Fruit fly (Drosophila melanogaster) whole organism, prepupa: ENCODE data around the gene Mur2B.

Experiments used
- Blimp-1 ChIP-seq: fragments of 200-800 bp; sonication (Bioruptor generic); optimal IDR thresholded peaks from 3 replicates; lab custom pipeline; 2017; ENCODE audit warnings: missing biosample characterization, missing genetic modification characterization, mild to moderate bottlenecking, moderate library complexity, missing genetic modification reagents
- CG10631 ChIP-seq: fragments of 200-800 bp; sonication (Bioruptor generic); optimal IDR thresholded peaks from 2 replicates; lab custom pipeline; 2016; ENCODE audit warnings: missing biosample characterization, missing genetic modification characterization
- CG16779 ChIP-seq: fragments of 200-800 bp; sonication (Bioruptor generic); optimal IDR thresholded peaks from 3 replicates; lab custom pipeline; 2017; ENCODE audit warnings: missing biosample characterization, mild to moderate bottlenecking, missing genetic modification characterization
- CG3919 ChIP-seq: fragments of 200-800 bp; sonication (Bioruptor generic); optimal IDR thresholded peaks from 3 replicates; lab custom pipeline; 2016; ENCODE audit warnings: missing biosample characterization, missing genetic modification characterization
- CG7368 ChIP-seq: fragments of 200-800 bp; sonication (Bioruptor generic); optimal IDR thresholded peaks from 3 replicates; lab custom pipeline; 2016; ENCODE audit warnings: missing biosample characterization, missing genetic modification characterization
- CG8119 ChIP-seq: fragments of 200-800 bp; sonication (Bioruptor generic); IDR thresholded peaks from 3 replicates; pipeline ENCODE4 v1.3.6; 2022; ENCODE audit warnings: missing biosample characterization, missing genetic modification characterization
- Hr38 ChIP-seq: sonication (Bioruptor generic); optimal IDR thresholded peaks from 2 replicates; lab custom pipeline; 2016; ENCODE audit warnings: missing biosample characterization, missing genetic modification characterization
- Hr39 ChIP-seq: fragments of 200-800 bp; sonication (Bioruptor generic); optimal IDR thresholded peaks from 2 replicates; lab custom pipeline; 2016; ENCODE audit warnings: missing biosample characterization, missing genetic modification characterization
- achi ChIP-seq: fragments of 200-800 bp; sonication (Bioruptor generic); optimal IDR thresholded peaks from 3 replicates; lab custom pipeline; 2016; ENCODE audit warnings: missing biosample characterization, missing genetic modification characterization
- dsx ChIP-seq: fragments of 200-800 bp; optimal IDR thresholded peaks from 3 replicates; lab custom pipeline; 2019; ENCODE audit warnings: missing biosample characterization, mild to moderate bottlenecking, missing genetic modification characterization, moderate library complexity; ENCODE audit not compliant: poor library complexity, severe bottlenecking
- fd85E ChIP-seq: fragments of 200-800 bp; sonication (Bioruptor generic); optimal IDR thresholded peaks from 3 replicates; lab custom pipeline; 2016; ENCODE audit warnings: missing biosample characterization, missing genetic modification characterization
- svp ChIP-seq: fragments of 200-800 bp; sonication (Bioruptor generic); peaks from one replicate; lab custom pipeline; 2016; ENCODE audit warnings: missing biosample characterization, missing genetic modification characterization

DNA sequence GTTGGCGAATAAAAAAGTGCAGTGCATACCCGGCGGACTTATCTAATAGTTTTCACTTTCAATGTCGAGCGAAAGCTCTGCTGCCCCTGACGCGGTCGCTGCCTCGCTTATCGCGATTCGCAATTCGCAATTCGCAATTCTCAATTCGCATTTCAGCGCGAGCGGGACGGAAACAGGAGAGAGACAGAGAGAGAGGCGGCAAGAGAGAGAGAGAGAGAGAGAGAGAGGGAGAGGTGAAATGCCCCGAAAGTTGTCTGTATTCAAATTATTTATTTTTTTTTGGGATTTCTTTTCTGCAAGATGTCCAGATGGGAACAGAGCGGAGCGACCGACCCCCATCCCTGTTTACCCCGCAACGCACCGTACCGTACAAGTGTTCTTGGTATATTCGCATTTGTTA lies 45.4 kb downstream of the Mur2B start:
- TF ChIP-seq Hr38 (GFP tag; lab: Kevin White, UChicago) (no peak), svp (GFP tag; lab: Kevin White, UChicago) (peak; percentile 30), Blimp-1 (GFP tag; lab: Kevin White, UChicago) (peak; percentile 73), CG8119 (GFP tag; lab: Robert Waterston, UW) (no peak), CG7368 (GFP tag; lab: Kevin White, UChicago) (no peak), CG16779 (tag; lab: Kevin White, UChicago) (no peak), Hr39 (GFP tag; lab: Kevin White, UChicago) (no peak), CG10631 (no peak), dsx (GFP tag; lab: Kevin White, UChicago) (no peak), CG3919 (GFP tag; lab: Kevin White, UChicago) (no peak), achi (GFP tag; lab: Kevin White, UChicago) (no peak), fd85E (GFP tag; lab: Kevin White, UChicago) (no peak)
